Fruit fly (Drosophila melanogaster): Measurements from ENCODE around the gene CG46399.

Gene CG46399

DNA sequence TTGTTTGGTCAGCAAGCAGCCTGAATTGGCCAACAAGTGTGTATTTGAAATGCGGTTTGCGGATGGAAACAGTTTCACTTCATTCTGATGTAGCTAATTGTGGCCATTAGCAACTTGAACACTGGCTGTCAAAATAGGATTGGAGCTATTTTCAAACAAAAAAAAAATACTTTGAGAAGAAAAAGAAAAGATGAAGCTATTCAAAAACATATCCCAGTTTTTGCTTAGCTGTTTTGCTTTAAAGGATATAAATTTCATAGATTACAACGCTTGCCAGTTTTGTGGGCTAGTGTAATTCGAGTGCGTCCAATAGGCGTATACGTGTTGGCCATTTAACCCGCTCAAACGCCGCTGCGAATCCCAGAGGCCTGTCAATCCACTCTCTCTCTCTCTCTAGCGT, 46.8 kb upstream of the CG46399 start (continued):
- TF ChIP-seq pfk (GFP tag; optimal IDR thresholded peaks at IDR 0.05) (no peak), gsb (GFP tag; IDR thresholded peaks at IDR 0.05) (no peak), CG17361 (GFP tag; IDR thresholded peaks at IDR 0.05) (no peak), CG14965 (GFP tag; optimal IDR thresholded peaks at IDR 0.05; ENCODE audit: borderline replicate concordance) (no peak), zfh2 (GFP tag; optimal IDR thresholded peaks at IDR 0.05) (peak; percentile 9), al (GFP tag; IDR thresholded peaks at IDR 0.05) (no peak; the same call in 1 of the 2 replicates), CG9797 (GFP tag; optimal IDR thresholded peaks at IDR 0.05) (no peak), CG17912 (GFP tag; optimal IDR thresholded peaks at IDR 0.05) (no peak), dysf (GFP tag; IDR thresholded peaks at IDR 0.05) (peak; percentile 27; the same call in 1 of the 3 replicates), Pdp1 (GFP tag; optimal IDR thresholded peaks at IDR 0.05) (no peak), CG11723 (GFP tag; optimal IDR thresholded peaks at IDR 0.05) (no peak), Hmr (GFP tag; optimal IDR thresholded peaks at IDR 0.05) (no peak), gce (GFP tag; IDR thresholded peaks at IDR 0.05) (no peak), Hr51 (GFP tag; optimal IDR thresholded peaks at IDR 0.05) (peak in 1 of 2 experiments; percentile 23), tin (GFP tag; optimal IDR thresholded peaks at IDR 0.05) (no peak), stwl (tag; optimal IDR thresholded peaks at IDR 0.05) (no peak), CG6765 (GFP tag; optimal IDR thresholded peaks at IDR 0.05) (no peak), emc (GFP tag; optimal IDR thresholded peaks at IDR 0.05) (no peak), TFAM (GFP tag; optimal IDR thresholded peaks at IDR 0.05) (no peak), CG2678 (tag; optimal IDR thresholded peaks at IDR 0.05) (peak; percentile 24), trem (tag; optimal IDR thresholded peaks at IDR 0.05) (no peak), GATAe (GFP tag; conservative IDR thresholded peaks at IDR 0.05) (no peak), sqz (GFP tag; optimal IDR thresholded peaks at IDR 0.05) (no peak), H15 (GFP tag; IDR thresholded peaks at IDR 0.05) (no peak), Blimp-1 (GFP tag; optimal IDR thresholded peaks at IDR 0.05) (no peak), Hand (GFP tag; optimal IDR thresholded peaks at IDR 0.05) (no peak), en (GFP tag; optimal IDR thresholded peaks at IDR 0.05) (no peak), esg (GFP tag; conservative IDR thresholded peaks at IDR 0.05) (peak; percentile 11; the same call in 1 of the 2 replicates), CG11560 (tag; IDR thresholded peaks at IDR 0.05) (no peak), Usf (GFP tag; optimal IDR thresholded peaks at IDR 0.05) (no peak), dpn (GFP tag; optimal IDR thresholded peaks at IDR 0.05) (no peak), CG8944 (GFP tag; optimal IDR thresholded peaks at IDR 0.05) (no peak), CG16813 (GFP tag; IDR thresholded peaks at IDR 0.05; ENCODE audit: partially characterized antibody) (no peak), CG14050 (GFP tag; IDR thresholded peaks at IDR 0.05) (no peak), CG6254 (GFP tag; optimal IDR thresholded peaks at IDR 0.05) (no peak), CG2120 (GFP tag; optimal IDR thresholded peaks at IDR 0.05) (peak; percentile 12), CG17186 (GFP tag; optimal IDR thresholded peaks at IDR 0.05) (no peak), CG32532 (GFP tag; IDR thresholded peaks at IDR 0.05) (peak; percentile 18; the same call in 1 of the 2 replicates), CG14710 (tag; optimal IDR thresholded peaks at IDR 0.05) (no peak), Oli (tag; optimal IDR thresholded peaks at IDR 0.05) (peak; percentile 4), dmrt11E (tag; optimal IDR thresholded peaks at IDR 0.05) (no peak), Ptx1 (GFP tag; IDR thresholded peaks at IDR 0.05) (no peak), Atf6 (GFP tag; IDR thresholded peaks at IDR 0.05) (0 out of 2 replicates have a peak, but pooled peaks have one; percentile 13), az2 (GFP tag; optimal IDR thresholded peaks at IDR 0.05) (peak; percentile 1), lmd (GFP tag; IDR thresholded peaks at IDR 0.05) (peak; percentile 13; the same call in 1 of the 2 replicates), eyg (GFP tag; optimal IDR thresholded peaks at IDR 0.05) (no peak), CG2889 (GFP tag; IDR thresholded peaks at IDR 0.05) (no peak)
